Fruit fly (Drosophila melanogaster): Measurements from ENCODE around the gene CG14330.

DNA sequence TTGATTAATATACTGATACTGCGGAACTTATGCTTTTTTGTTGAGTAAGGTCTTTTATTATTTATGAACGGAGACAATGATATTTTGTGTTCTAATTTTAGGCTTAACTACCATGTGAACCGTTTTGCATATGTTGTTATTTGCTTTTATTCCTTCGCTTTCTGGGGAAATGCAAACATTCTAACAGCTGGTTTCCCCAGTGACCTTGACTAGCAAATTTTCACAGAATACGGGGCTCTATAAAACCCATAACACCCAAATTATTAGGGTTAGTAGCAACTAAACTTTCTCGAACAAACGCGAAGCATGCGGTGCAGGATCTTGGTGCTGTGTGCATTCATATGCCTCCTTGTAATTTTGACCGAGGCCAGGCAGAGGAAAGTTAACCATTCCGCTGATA, 49.0 kb downstream of the CG14330 start, which contains the start of gene CG17283:
- TF ChIP-seq cnc (optimal IDR thresholded peaks at IDR 0.05) (no peak), ovo (GFP tag; optimal IDR thresholded peaks at IDR 0.05) (no peak)

Data from whole organism, adult.